Fruit fly (Drosophila melanogaster) whole organism, embryonic: Measurements from ENCODE around the gene Aasdh.

Source experiments
- Atf6 ChIP-seq: fragments of 200-800 bp; sonication (Bioruptor generic); IDR thresholded peaks from 2 replicates; pipeline ENCODE4 v1.3.6; 2022; ENCODE audit warnings: missing biosample characterization, missing genetic modification characterization
- Awh ChIP-seq: fragments of 200-800 bp; sonication (Bioruptor generic); IDR thresholded peaks from 2 replicates; pipeline ENCODE4, ENCODE4 v1.3.6; 2022; ENCODE audit warnings: missing biosample characterization, missing genetic modification characterization
- CG10209 ChIP-seq: fragments of 200-800 bp; sonication (Bioruptor generic); optimal IDR thresholded peaks from 3 replicates; lab custom pipeline; 2017; ENCODE audit warnings: missing biosample characterization, mild to moderate bottlenecking, missing genetic modification characterization, missing genetic modification reagents
- CG10267 ChIP-seq: fragments of 200-800 bp; sonication (Bioruptor generic); optimal IDR thresholded peaks from 2 replicates; lab custom pipeline; 2018; ENCODE audit warnings: missing biosample characterization, mild to moderate bottlenecking, missing genetic modification characterization, moderate library complexity
- CG11504 ChIP-seq: fragments of 200-800 bp; sonication (Bioruptor generic); optimal IDR thresholded peaks from 3 replicates; lab custom pipeline; 2019; ENCODE audit warnings: missing biosample characterization, mild to moderate bottlenecking, missing genetic modification characterization, moderate library complexity
- CG11695 ChIP-seq: fragments of 200-800 bp; sonication (Bioruptor generic); IDR thresholded peaks from 3 replicates; pipeline ENCODE4 v1.3.6; 2022; ENCODE audit warnings: missing biosample characterization, missing genetic modification characterization
- CG13287 ChIP-seq: fragments of 200-800 bp; sonication (Bioruptor generic); IDR thresholded peaks from 2 replicates; pipeline ENCODE4 v1.3.6; 2022; ENCODE audit warnings: missing biosample characterization, missing genetic modification characterization; ENCODE audit not compliant: partially characterized antibody
- CG14014 ChIP-seq: fragments of 200-800 bp; sonication (Bioruptor generic); IDR thresholded peaks from 2 replicates; pipeline ENCODE4 v1.3.6; 2022; ENCODE audit warnings: missing biosample characterization, missing genetic modification characterization
- CG14050 ChIP-seq: fragments of 200-800 bp; sonication (Bioruptor generic); IDR thresholded peaks from 3 replicates; pipeline ENCODE4 v1.3.6; 2022; ENCODE audit warnings: missing biosample characterization, missing genetic modification characterization
- CG15696 ChIP-seq: fragments of 200-800 bp; sonication (Bioruptor generic); optimal IDR thresholded peaks from 2 replicates; lab custom pipeline; 2019; ENCODE audit warnings: missing biosample characterization, mild to moderate bottlenecking, missing genetic modification characterization, moderate library complexity
- CG1603 ChIP-seq: fragments of 200-800 bp; sonication (Bioruptor generic); optimal IDR thresholded peaks from 2 replicates; lab custom pipeline; 2019; ENCODE audit warnings: missing biosample characterization, mild to moderate bottlenecking, missing genetic modification characterization, moderate library complexity
- CG17361 ChIP-seq: fragments of 200-800 bp; sonication (Bioruptor generic); IDR thresholded peaks from 3 replicates; pipeline ENCODE4 v1.3.6; 2022; ENCODE audit warnings: missing biosample characterization, missing genetic modification characterization
- CG18599 ChIP-seq: fragments of 200-800 bp; sonication (Bioruptor generic); optimal IDR thresholded peaks from 3 replicates; lab custom pipeline; 2017; ENCODE audit warnings: missing biosample characterization, missing genetic modification characterization, mild to moderate bottlenecking, moderate library complexity, missing genetic modification reagents
- CG4282 ChIP-seq: fragments of 200-800 bp; sonication (Bioruptor generic); optimal IDR thresholded peaks from 2 replicates; lab custom pipeline; 2016; ENCODE audit warnings: missing biosample characterization, missing genetic modification characterization
- CG4404 ChIP-seq: fragments of 200-800 bp; sonication (Bioruptor generic); IDR thresholded peaks from 2 replicates; pipeline ENCODE4 v1.3.6; 2022; ENCODE audit warnings: missing biosample characterization, missing genetic modification characterization
- CG6254 ChIP-seq: fragments of 200-800 bp; sonication (Bioruptor generic); optimal IDR thresholded peaks from 3 replicates; lab custom pipeline; 2017; ENCODE audit warnings: mild to moderate bottlenecking, missing biosample characterization, missing genetic modification reagents, missing genetic modification characterization
- CG6689 ChIP-seq: fragments of 200-800 bp; sonication (Bioruptor generic); IDR thresholded peaks from 2 replicates; pipeline ENCODE4 v1.3.6; 2022; ENCODE audit warnings: missing biosample characterization, missing genetic modification characterization
- CG6765 ChIP-seq: fragments of 200-800 bp; sonication (Bioruptor generic); optimal IDR thresholded peaks from 3 replicates; lab custom pipeline; 2017; ENCODE audit warnings: missing biosample characterization, mild to moderate bottlenecking, missing genetic modification characterization
- CG9609 ChIP-seq: fragments of 200-800 bp; sonication (Bioruptor generic); optimal IDR thresholded peaks from 3 replicates; lab custom pipeline; 2016; ENCODE audit warnings: missing biosample characterization, missing genetic modification characterization
- CG9727 ChIP-seq: fragments of 200-800 bp; sonication (Bioruptor generic); optimal IDR thresholded peaks from 3 replicates; lab custom pipeline; 2017; ENCODE audit warnings: missing biosample characterization, mild to moderate bottlenecking, missing genetic modification characterization
- CG9932 ChIP-seq: fragments of 200-800 bp; sonication (Bioruptor generic); IDR thresholded peaks from 2 replicates; pipeline ENCODE4 v1.3.6; 2022; ENCODE audit warnings: missing biosample characterization, missing genetic modification characterization
- Chrac-16 ChIP-seq: fragments of 200-800 bp; sonication (Bioruptor generic); optimal IDR thresholded peaks from 3 replicates; lab custom pipeline; 2016; ENCODE audit warnings: missing biosample characterization, missing genetic modification characterization
- Ets97D ChIP-seq: fragments of 200-800 bp; sonication (Bioruptor generic); optimal IDR thresholded peaks from 3 replicates; lab custom pipeline; 2016; ENCODE audit warnings: missing biosample characterization, missing genetic modification characterization
- HLH54F ChIP-seq: fragments of 200-800 bp; sonication (Bioruptor generic); optimal IDR thresholded peaks from 3 replicates; lab custom pipeline; 2016; ENCODE audit warnings: missing biosample characterization, missing genetic modification characterization
- HmgD ChIP-seq: fragments of 200-800 bp; sonication (Bioruptor generic); optimal IDR thresholded peaks from 3 replicates; lab custom pipeline; 2016; ENCODE audit warnings: missing biosample characterization, missing genetic modification characterization
- Hmr ChIP-seq: fragments of 200-800 bp; sonication (Bioruptor generic); optimal IDR thresholded peaks from 3 replicates; lab custom pipeline; 2017; ENCODE audit warnings: mild to moderate bottlenecking, missing biosample characterization, missing genetic modification reagents, missing genetic modification characterization
- Hmx ChIP-seq: fragments of 200-800 bp; sonication (Bioruptor generic); optimal IDR thresholded peaks from 2 replicates; lab custom pipeline; 2016; ENCODE audit warnings: missing biosample characterization, missing genetic modification characterization
- Hr78 ChIP-seq, 2 experiments: fragments of 200-800 bp in 1 of 2; fragments of >200 bp in 1 of 2; sonication (Bioruptor generic) in 1 of 2; optimal IDR thresholded peaks; 2 replicates each; lab custom pipeline; 2017 to 2019; ENCODE audit warnings: missing biosample characterization in 2 of 2, missing genetic modification characterization in 2 of 2, mild to moderate bottlenecking in 1 of 2, moderate library complexity in 1 of 2
- Opbp ChIP-seq: fragments of 200-800 bp; sonication (Bioruptor generic); IDR thresholded peaks from 3 replicates; pipeline ENCODE4 v1.3.6; 2022; ENCODE audit warnings: missing biosample characterization, missing genetic modification characterization; ENCODE audit not compliant: partially characterized antibody
- TFAM ChIP-seq: fragments of 200-800 bp; sonication (Bioruptor generic); optimal IDR thresholded peaks from 2 replicates; lab custom pipeline; 2017; ENCODE audit warnings: missing biosample characterization, missing genetic modification characterization, inconsistent platforms
- Xbp1 ChIP-seq: fragments of 200-800 bp; sonication (Bioruptor generic); optimal IDR thresholded peaks from 3 replicates; lab custom pipeline; 2016; ENCODE audit warnings: missing biosample characterization, mild to moderate bottlenecking, missing genetic modification characterization
- az2 ChIP-seq: fragments of 200-800 bp; sonication (Bioruptor generic); optimal IDR thresholded peaks from 3 replicates; lab custom pipeline; 2016; ENCODE audit warnings: missing biosample characterization, missing genetic modification characterization
- bigmax ChIP-seq: fragments of 200-800 bp; sonication (Bioruptor generic); optimal IDR thresholded peaks from 2 replicates; lab custom pipeline; 2018; ENCODE audit warnings: missing biosample characterization, mild to moderate bottlenecking, missing genetic modification characterization
- chm ChIP-seq: fragments of 200-800 bp; sonication (Bioruptor generic); IDR thresholded peaks from 2 replicates; pipeline ENCODE4 v1.3.6; 2022; ENCODE audit warnings: missing biosample characterization, missing genetic modification characterization
- crp ChIP-seq, 2 experiments: fragments of 200-800 bp; sonication (Bioruptor generic); optimal IDR thresholded peaks; 2 replicates in 1 of 2; 3 replicates in 1 of 2; lab custom pipeline; 2017; ENCODE audit warnings: missing biosample characterization in 2 of 2, missing genetic modification characterization in 2 of 2, mild to moderate bottlenecking in 1 of 2, moderate library complexity in 1 of 2
- ems ChIP-seq: fragments of 200-800 bp; sonication (Bioruptor generic); optimal IDR thresholded peaks from 3 replicates; lab custom pipeline; 2016; ENCODE audit warnings: missing biosample characterization, missing genetic modification characterization
- fd102C ChIP-seq: fragments of 200-800 bp; sonication (Bioruptor generic); optimal IDR thresholded peaks from 2 replicates; lab custom pipeline; 2018; ENCODE audit warnings: missing biosample characterization, mild to moderate bottlenecking, missing genetic modification characterization, moderate library complexity
- fru ChIP-seq: fragments of >200 bp; optimal IDR thresholded peaks from 2 replicates; lab custom pipeline; 2017
- her ChIP-seq: fragments of 200-800 bp; sonication (Bioruptor generic); optimal IDR thresholded peaks from 2 replicates; lab custom pipeline; 2016; ENCODE audit warnings: missing biosample characterization, missing genetic modification characterization
- ind ChIP-seq: fragments of 200-800 bp; sonication (Bioruptor generic); optimal IDR thresholded peaks from 3 replicates; lab custom pipeline; 2016; ENCODE audit warnings: missing biosample characterization, missing genetic modification characterization
- kni ChIP-seq: fragments of 200-800 bp; sonication (Bioruptor generic); optimal IDR thresholded peaks from 3 replicates; lab custom pipeline; 2017; ENCODE audit warnings: mild to moderate bottlenecking, missing biosample characterization, missing genetic modification reagents, missing genetic modification characterization
- lov ChIP-seq, 2 experiments: fragments of 200-800 bp in 1 of 2; fragments of >200 bp in 1 of 2; sonication (Bioruptor generic) in 1 of 2; IDR thresholded peaks in 1 of 2; optimal IDR thresholded peaks in 1 of 2; 2 replicates in 1 of 2; 3 replicates in 1 of 2; pipeline versions ENCODE4 v1.3.6 to Lab custom; 2017 to 2022; ENCODE audit warnings: missing biosample characterization in 1 of 2, missing genetic modification characterization in 1 of 2
- pb ChIP-seq: fragments of 200-800 bp; sonication (Bioruptor generic); optimal IDR thresholded peaks from 3 replicates; lab custom pipeline; 2016; ENCODE audit warnings: missing biosample characterization, missing genetic modification characterization
- pzg ChIP-seq: fragments of 200-800 bp; sonication (Bioruptor generic); optimal IDR thresholded peaks from 3 replicates; lab custom pipeline; 2018; ENCODE audit warnings: missing biosample characterization, mild to moderate bottlenecking, missing genetic modification characterization, moderate library complexity
- ranshi ChIP-seq: fragments of 200-800 bp; sonication (Bioruptor generic); IDR thresholded peaks from 2 replicates; pipeline ENCODE4 v1.3.6; 2022; ENCODE audit warnings: missing biosample characterization, missing genetic modification characterization
- row ChIP-seq: fragments of 200-800 bp; sonication (Bioruptor generic); IDR thresholded peaks from 3 replicates; pipeline ENCODE4 v1.3.6; 2022; ENCODE audit warnings: missing biosample characterization, missing genetic modification characterization
- schlank ChIP-seq: fragments of 200-800 bp; sonication (Bioruptor generic); optimal IDR thresholded peaks from 2 replicates; lab custom pipeline; 2018; ENCODE audit warnings: missing biosample characterization, mild to moderate bottlenecking, missing genetic modification characterization
- sima ChIP-seq: fragments of 200-800 bp; sonication (Bioruptor generic); optimal IDR thresholded peaks from 2 replicates; lab custom pipeline; 2016; ENCODE audit warnings: missing biosample characterization, missing genetic modification characterization
- toy ChIP-seq: fragments of 200-800 bp; sonication (Bioruptor generic); IDR thresholded peaks from 2 replicates; pipeline ENCODE4 v1.3.6; 2022; ENCODE audit warnings: missing biosample characterization, missing genetic modification characterization

Gene Aasdh

dm6 chr2L:8416350-8417046 lies 32.9 kb downstream of the Aasdh start (continued):
- TF ChIP-seq Hmx (no peak), CG18599 (GFP tag; lab: Kevin White, UChicago) (peak; percentile 26), Awh (no peak; the same call in 1 of the 2 replicates), CG6689 (GFP tag; lab: Robert Waterston, UW) (no peak), Atf6 (GFP tag; lab: Robert Waterston, UW) (peak; percentile 58; the same call in 1 of the 2 replicates), Ets97D (peak; percentile 4), pb (GFP tag; lab: Kevin White, UChicago) (no peak), CG6254 (peak; percentile 21), Hmr (peak; percentile 24), fd102C (GFP tag; lab: Kevin White, UChicago) (no peak), CG15696 (peak; percentile 32), fru (lab: Kevin White, UChicago) (peak; percentile 57), CG14050 (no peak), schlank (tag; lab: Kevin White, UChicago) (no peak), Opbp (GFP tag; lab: Robert Waterston, UW) (peak; percentile 11; the same call in 1 of the 3 replicates), CG14014 (no peak), sima (GFP tag; lab: Kevin White, UChicago) (no peak), crp (GFP tag; optimal IDR thresholded peaks at IDR 0.05; lab: Kevin White, UChicago) (no peak), CG4404 (no peak), ranshi (no peak), Chrac-16 (GFP tag; lab: Kevin White, UChicago) (no peak), CG9932 (peak; percentile 31; the same call in 1 of the 2 replicates), CG4282 (no peak), HmgD (GFP tag; lab: Kevin White, UChicago) (peak; percentile 57), CG10267 (tag; lab: Kevin White, UChicago) (no peak), CG10209 (GFP tag; lab: Kevin White, UChicago) (peak; percentile 51), ems (no peak), ind (GFP tag; lab: Kevin White, UChicago) (no peak), az2 (GFP tag; lab: Kevin White, UChicago) (no peak), lov (optimal IDR thresholded peaks at IDR 0.05; lab: Kevin White, UChicago) (peak; percentile 96), lov (GFP tag; IDR thresholded peaks at IDR 0.05; lab: Robert Waterston, UW) (no peak), CG1603 (tag; lab: Kevin White, UChicago) (no peak), CG9609 (GFP tag; lab: Kevin White, UChicago) (peak; percentile 25), CG6765 (GFP tag; lab: Kevin White, UChicago) (no peak), CG9727 (GFP tag; lab: Kevin White, UChicago) (peak; percentile 22), bigmax (GFP tag; lab: Kevin White, UChicago) (no peak), CG17361 (no peak; the same call in 2 of the 3 replicates), CG11695 (no peak), row (peak; percentile 44; the same call in 2 of the 3 replicates), toy (GFP tag; lab: Robert Waterston, UW) (no peak), CG13287 (GFP tag; lab: Robert Waterston, UW) (peak; percentile 17; the same call in 1 of the 2 replicates), pzg (GFP tag; lab: Kevin White, UChicago) (peak; percentile 11), Hr78 (GFP tag; optimal IDR thresholded peaks at IDR 0.05; lab: Kevin White, UChicago) (no peak), her (peak; percentile 51), TFAM (GFP tag; lab: Kevin White, UChicago) (no peak), HLH54F (no peak), chm (peak; percentile 47), CG11504 (no peak), kni (GFP tag; lab: Kevin White, UChicago) (peak; percentile 40), Xbp1 (GFP tag; lab: Kevin White, UChicago) (peak; percentile 3)
